Worm (Caenorhabditis elegans): Measurements from ENCODE around the gene mdt-6.

DNA sequence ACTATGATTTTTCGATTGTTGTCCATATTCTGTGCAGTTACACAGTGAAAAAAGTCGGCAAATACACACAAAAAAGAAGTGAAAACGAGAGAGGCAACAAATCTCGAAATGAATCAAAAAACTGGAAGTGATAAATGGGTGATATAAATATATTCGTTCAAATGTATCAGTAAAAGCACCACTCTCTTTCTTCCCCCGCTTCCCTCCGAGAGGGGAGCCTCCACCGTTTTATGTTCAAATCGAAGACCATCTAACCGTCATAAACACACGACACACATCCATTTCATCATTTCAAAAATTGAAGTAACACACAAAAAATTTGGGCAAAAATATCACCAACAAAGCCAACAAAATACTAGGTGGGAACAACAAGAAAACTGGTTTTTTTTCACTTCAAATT, 32.4 kb downstream of the mdt-6 start, which contains the start of gene F20A1.6:
- TF ChIP-seq flt-1 (GFP tag; IDR thresholded peaks at IDR 0.05) (no peak), pes-1 (GFP tag; IDR thresholded peaks at IDR 0.05) (no peak), ama-1 (optimal IDR thresholded peaks at IDR 0.05) (no peak), sea-1 (GFP tag; conservative IDR thresholded peaks at IDR 0.05) (no peak), ceh-13 (GFP tag; optimal IDR thresholded peaks at IDR 0.05) (no peak), hmbx-1 (tag; optimal IDR thresholded peaks at IDR 0.05) (no peak), tra-4 (tag; optimal IDR thresholded peaks at IDR 0.05) (no peak), ceh-36 (tag; optimal IDR thresholded peaks at IDR 0.05) (no peak)
